Fruit fly (Drosophila melanogaster): ENCODE measurements around the gene CG32112.

Gene CG32112

dm6 chr3L:12792933-12793448, 51.5 kb downstream of the CG32112 start (continued):
- TF ChIP-seq CG10654 (GFP tag; optimal IDR thresholded peaks at IDR 0.05), result peak; percentile 25
- no peak for TF ChIP-seq Six4 (GFP tag; optimal IDR thresholded peaks at IDR 0.05)
- peak; percentile 0 for TF ChIP-seq CG9609 (GFP tag; optimal IDR thresholded peaks at IDR 0.05)
- TF ChIP-seq CG2712 (tag; optimal IDR thresholded peaks at IDR 0.05), result peak; percentile 79
- TF ChIP-seq Eip74EF (GFP tag; optimal IDR thresholded peaks at IDR 0.05), result peak in 1 of 2 experiments; percentile 61
- TF ChIP-seq CHES-1-like (GFP tag; optimal IDR thresholded peaks at IDR 0.05), result no peak
- TF ChIP-seq Blimp-1 (GFP tag; optimal IDR thresholded peaks at IDR 0.05), result peak; percentile 96
- no peak for TF ChIP-seq CG2116 (GFP tag; optimal IDR thresholded peaks at IDR 0.05)
- peak; percentile 6 for TF ChIP-seq CG12071 (GFP tag; optimal IDR thresholded peaks at IDR 0.05)
- TF ChIP-seq CG32767 (GFP tag; IDR thresholded peaks at IDR 0.05), result 0 out of 2 replicates have a peak, but pooled peaks have one; percentile 33
- peak; percentile 55 for TF ChIP-seq vvl (GFP tag; IDR thresholded peaks at IDR 0.05)
- peak; percentile 18 for TF ChIP-seq pho (GFP tag; optimal IDR thresholded peaks at IDR 0.05)
- TF ChIP-seq dpn (GFP tag; optimal IDR thresholded peaks at IDR 0.05), result peak; percentile 49 to 55
- peak; percentile 79 for TF ChIP-seq CG7556 (GFP tag; optimal IDR thresholded peaks at IDR 0.05)
- 0 out of 2 replicates have a peak, but pooled peaks have one; percentile 9 for TF ChIP-seq wdn (GFP tag; IDR thresholded peaks at IDR 0.05)
- peak in 1 of 3 experiments; percentile 48 for TF ChIP-seq lola (GFP tag; optimal IDR thresholded peaks at IDR 0.05)
- TF ChIP-seq CG17328 (GFP tag; IDR thresholded peaks at IDR 0.05), result peak; percentile 24; the same call in 1 of the 2 replicates
- no peak for TF ChIP-seq slou (GFP tag; optimal IDR thresholded peaks at IDR 0.05)
- no peak for TF ChIP-seq Side (GFP tag; optimal IDR thresholded peaks at IDR 0.05)
- peak; percentile 17 for TF ChIP-seq Xbp1 (GFP tag; optimal IDR thresholded peaks at IDR 0.05)
- TF ChIP-seq Bteb2 (GFP tag; optimal IDR thresholded peaks at IDR 0.05), result peak; percentile 40
- TF ChIP-seq CG12391 (tag; optimal IDR thresholded peaks at IDR 0.05), result peak; percentile 74
- peak; percentile 74 for TF ChIP-seq Sox100B (GFP tag; optimal IDR thresholded peaks at IDR 0.05)
- peak; percentile 15 for TF ChIP-seq CG1529 (GFP tag; optimal IDR thresholded peaks at IDR 0.05)
- TF ChIP-seq CG31441 (GFP tag; IDR thresholded peaks at IDR 0.05), result peak; percentile 56; the same call in 1 of the 2 replicates
- TF ChIP-seq tgo (GFP tag; IDR thresholded peaks at IDR 0.05), result peak; percentile 21; the same call in 1 of the 3 replicates
- TF ChIP-seq CG1603 (tag; optimal IDR thresholded peaks at IDR 0.05), result peak; percentile 1
- TF ChIP-seq lbe (GFP tag; optimal IDR thresholded peaks at IDR 0.05), result peak; percentile 64
- peak; percentile 79 for TF ChIP-seq Meics (GFP tag; optimal IDR thresholded peaks at IDR 0.05)
- peak; percentile 52 for TF ChIP-seq oc (tag; optimal IDR thresholded peaks at IDR 0.05)
- no peak for TF ChIP-seq unc-4 (GFP tag; IDR thresholded peaks at IDR 0.05; ENCODE audit: partially characterized antibody)
- peak; percentile 82 for TF ChIP-seq sqz (GFP tag; optimal IDR thresholded peaks at IDR 0.05)
- peak; percentile 20 for TF ChIP-seq CG3995 (GFP tag; optimal IDR thresholded peaks at IDR 0.05)
- peak; percentile 64; the same call in 1 of the 2 replicates for TF ChIP-seq Xrp1 (GFP tag; IDR thresholded peaks at IDR 0.05)
- TF ChIP-seq CG10267 (tag; optimal IDR thresholded peaks at IDR 0.05), result peak; percentile 65
- TF ChIP-seq Chrac-16 (GFP tag; optimal IDR thresholded peaks at IDR 0.05), result peak; percentile 47
- TF ChIP-seq Sox102F (GFP tag; optimal IDR thresholded peaks at IDR 0.05), result peak; percentile 61
- TF ChIP-seq btn (GFP tag; optimal IDR thresholded peaks at IDR 0.05), result no peak
- peak; percentile 79 for TF ChIP-seq PHDP (tag; optimal IDR thresholded peaks at IDR 0.05)
- TF ChIP-seq CG2875 (GFP tag; optimal IDR thresholded peaks at IDR 0.05), result peak; percentile 9
- TF ChIP-seq tup (GFP tag; optimal IDR thresholded peaks at IDR 0.05), result no peak
- TF ChIP-seq BtbVII (GFP tag; optimal IDR thresholded peaks at IDR 0.05), result peak; percentile 20
- peak; percentile 12 for TF ChIP-seq Usf (GFP tag; optimal IDR thresholded peaks at IDR 0.05)
- peak; percentile 29 for TF ChIP-seq Abd-B (GFP tag; optimal IDR thresholded peaks at IDR 0.05)
- peak; percentile 64 for TF ChIP-seq trem (tag; optimal IDR thresholded peaks at IDR 0.05)
- TF ChIP-seq CrebB (tag; optimal IDR thresholded peaks at IDR 0.05), result peak; percentile 58
- no peak for TF ChIP-seq ac (GFP tag; optimal IDR thresholded peaks at IDR 0.05)
- no peak for TF ChIP-seq CG30431 (GFP tag; optimal IDR thresholded peaks at IDR 0.05)
- peak; percentile 52 for TF ChIP-seq CG9437 (GFP tag; optimal IDR thresholded peaks at IDR 0.05)
